Worm (Caenorhabditis elegans) whole organism, mixed stage, embryonic: ENCODE results near the gene F47G3.4.
A peak's percentile ranks its signal among the peaks of the same experiment; 100 is the strongest.

Source experiments
- M03D4.4 ChIP-seq: sonication (generic microtip); optimal IDR thresholded peaks from 2 replicates; lab custom pipeline; 2017; ENCODE audit warnings: mild to moderate bottlenecking, missing genetic modification characterization, missing compliant biosample characterization
- bed-3 ChIP-seq: fragments of 200-800 bp; sonication (Bioruptor generic); optimal IDR thresholded peaks from 3 replicates; lab custom pipeline; 2018; ENCODE audit warnings: mild to moderate bottlenecking, missing genetic modification characterization, moderate library complexity, missing compliant biosample characterization
- blmp-1 ChIP-seq: fragments of 150-350 bp; optimal IDR thresholded peaks from 2 replicates; lab custom pipeline; 2014; ENCODE audit warnings: missing biosample characterization, missing genetic modification characterization
- ceh-39 ChIP-seq: fragments of 150-350 bp; optimal IDR thresholded peaks from 2 replicates; lab custom pipeline; 2014; ENCODE audit warnings: missing biosample characterization, missing genetic modification characterization
- ceh-83 ChIP-seq: fragments of 200-800 bp; sonication (Bioruptor generic); optimal IDR thresholded peaks from 2 replicates; lab custom pipeline; 2018; ENCODE audit warnings: mild to moderate bottlenecking, missing genetic modification characterization, missing compliant biosample characterization
- ces-1 ChIP-seq: fragments of 150-350 bp; optimal IDR thresholded peaks from 2 replicates; lab custom pipeline; 2014; ENCODE audit warnings: missing biosample characterization, missing genetic modification reagents, missing genetic modification characterization
- cnd-1 ChIP-seq: fragments of 200-800 bp; sonication (Bioruptor generic); optimal IDR thresholded peaks from 2 replicates; lab custom pipeline; 2018; ENCODE audit warnings: mild to moderate bottlenecking, missing genetic modification characterization, missing compliant biosample characterization
- drap-1 ChIP-seq: fragments of 200-800 bp; sonication (Bioruptor generic); optimal IDR thresholded peaks from 3 replicates; lab custom pipeline; 2018; ENCODE audit warnings: mild to moderate bottlenecking, missing genetic modification characterization, missing compliant biosample characterization
- elt-1 ChIP-seq: sonication (generic microtip); optimal IDR thresholded peaks from 2 replicates; lab custom pipeline; 2017; ENCODE audit warnings: missing genetic modification characterization, mild to moderate bottlenecking, missing compliant biosample characterization, antibody characterized with exemption, moderate library complexity, borderline replicate concordance; ENCODE audit not compliant: insufficient read depth
- elt-3 ChIP-seq: fragments of 150-350 bp; optimal IDR thresholded peaks from 2 replicates; lab custom pipeline; 2014; ENCODE audit warnings: missing biosample characterization, missing genetic modification characterization
- flh-1 ChIP-seq: fragments of 200-800 bp; sonication (Bioruptor generic); optimal IDR thresholded peaks from 2 replicates; lab custom pipeline; 2018; ENCODE audit warnings: mild to moderate bottlenecking, missing genetic modification characterization, moderate library complexity, missing compliant biosample characterization
- ham-2 ChIP-seq: fragments of 200-800 bp; sonication (Bioruptor generic); optimal IDR thresholded peaks from 2 replicates; lab custom pipeline; 2018; ENCODE audit warnings: mild to moderate bottlenecking, missing genetic modification characterization, missing compliant biosample characterization
- hlh-1 ChIP-seq: fragments of 150-350 bp; optimal IDR thresholded peaks from 2 replicates; lab custom pipeline; 2014; ENCODE audit warnings: missing biosample characterization, missing genetic modification reagents, missing genetic modification characterization
- lin-13 ChIP-seq: fragments of 150-350 bp; optimal IDR thresholded peaks from 2 replicates; lab custom pipeline; 2014; ENCODE audit warnings: missing biosample characterization, missing genetic modification characterization
- lin-32 ChIP-seq: fragments of 200-800 bp; sonication (Bioruptor generic); optimal IDR thresholded peaks from 2 replicates; lab custom pipeline; 2018; ENCODE audit warnings: mild to moderate bottlenecking, missing genetic modification characterization, missing compliant biosample characterization
- mab-5 ChIP-seq: fragments of 150-350 bp; optimal IDR thresholded peaks from 2 replicates; lab custom pipeline; 2014; ENCODE audit warnings: missing biosample characterization, missing genetic modification characterization
- mep-1 ChIP-seq: fragments of 150-350 bp; optimal IDR thresholded peaks from 2 replicates; lab custom pipeline; 2017; ENCODE audit warnings: missing biosample characterization, missing genetic modification reagents, missing genetic modification characterization, inconsistent platforms
- nhr-2 ChIP-seq: fragments of 150-350 bp; optimal IDR thresholded peaks from 2 replicates; lab custom pipeline; 2014; ENCODE audit warnings: missing biosample characterization, missing genetic modification characterization
- nhr-28 ChIP-seq: fragments of 150-350 bp; optimal IDR thresholded peaks from 2 replicates; lab custom pipeline; 2014; ENCODE audit warnings: missing biosample characterization, missing genetic modification characterization
- nhr-76 ChIP-seq: sonication (generic microtip); optimal IDR thresholded peaks from 2 replicates; lab custom pipeline; 2017; ENCODE audit warnings: missing biosample characterization, missing genetic modification characterization
- sem-2 ChIP-seq: fragments of 200-800 bp; sonication (Bioruptor generic); optimal IDR thresholded peaks from 2 replicates; lab custom pipeline; 2018; ENCODE audit warnings: mild to moderate bottlenecking, missing genetic modification characterization, missing compliant biosample characterization
- snpc-4 ChIP-seq: fragments of 150-350 bp; optimal IDR thresholded peaks from 2 replicates; lab custom pipeline; 2014; ENCODE audit warnings: missing biosample characterization, missing genetic modification characterization
- sptf-1 ChIP-seq: sonication (generic microtip); optimal IDR thresholded peaks from 2 replicates; lab custom pipeline; 2017; ENCODE audit warnings: mild to moderate bottlenecking, missing genetic modification characterization, moderate library complexity, missing compliant biosample characterization
- tbx-8 ChIP-seq: fragments of 200-800 bp; sonication (Bioruptor generic); optimal IDR thresholded peaks from 2 replicates; lab custom pipeline; 2018; ENCODE audit warnings: mild to moderate bottlenecking, missing genetic modification characterization, moderate library complexity, missing compliant biosample characterization
- unc-120 ChIP-seq: sonication (generic microtip); optimal IDR thresholded peaks from 2 replicates; lab custom pipeline; 2017; ENCODE audit warnings: missing genetic modification characterization, missing compliant biosample characterization; ENCODE audit not compliant: poor library complexity, severe bottlenecking
- unc-39 ChIP-seq: fragments of 150-350 bp; optimal IDR thresholded peaks from 2 replicates; lab custom pipeline; 2014; ENCODE audit warnings: missing biosample characterization, missing genetic modification characterization
- unc-62 ChIP-seq: fragments of 150-350 bp; optimal IDR thresholded peaks from 2 replicates; lab custom pipeline; 2014; ENCODE audit warnings: missing biosample characterization, missing genetic modification reagents, missing genetic modification characterization
- zip-8 ChIP-seq: fragments of 150-350 bp; optimal IDR thresholded peaks from 2 replicates; lab custom pipeline; 2014; ENCODE audit warnings: missing biosample characterization, missing genetic modification characterization
- ztf-11 ChIP-seq: fragments of 150-350 bp; optimal IDR thresholded peaks from 2 replicates; lab custom pipeline; 2014; ENCODE audit warnings: missing biosample characterization, missing genetic modification characterization

Gene F47G3.4

ce11 chrX:2401883-2402282 lies 20.5 kb downstream of the F47G3.4 start, which contains the start of gene dhhc-9 (continued):
- peak; percentile 41 for TF ChIP-seq sptf-1
- peak; percentile 28 for TF ChIP-seq nhr-2 (tag; lab: Kevin White, UChicago)
- no peak for TF ChIP-seq snpc-4 (tag; lab: Kevin White, UChicago)
- TF ChIP-seq cnd-1 (tag; lab: Kevin White, UChicago), result peak; percentile 39
- no peak for TF ChIP-seq sem-2 (GFP tag; lab: Kevin White, UChicago)

- no peak for TF ChIP-seq unc-62 (GFP tag; lab: Kevin White, UChicago)
- no peak for TF ChIP-seq ceh-39 (tag; lab: Kevin White, UChicago)
- TF ChIP-seq elt-3 (tag; lab: Kevin White, UChicago), result no peak
- TF ChIP-seq drap-1 (GFP tag; lab: Kevin White, UChicago), result no peak
- no peak for TF ChIP-seq elt-1 (tag; lab: Kevin White, UChicago)
- TF ChIP-seq sem-2 (GFP tag; lab: Kevin White, UChicago), result no peak
- TF ChIP-seq nhr-28 (tag; lab: Kevin White, UChicago), result no peak
- no peak for TF ChIP-seq ztf-11 (tag; lab: Kevin White, UChicago)
- no peak for TF ChIP-seq ham-2 (GFP tag; lab: Kevin White, UChicago)
- no peak for TF ChIP-seq hlh-1 (tag; lab: Kevin White, UChicago)
- TF ChIP-seq unc-39 (tag; lab: Kevin White, UChicago), result no peak
- TF ChIP-seq mab-5, result no peak
- no peak for TF ChIP-seq blmp-1 (tag; lab: Kevin White, UChicago)
- TF ChIP-seq unc-120 (tag; lab: Kevin White, UChicago), result no peak
- no peak for TF ChIP-seq sptf-1
- TF ChIP-seq tbx-8 (GFP tag; lab: Kevin White, UChicago), result no peak
- no peak for TF ChIP-seq snpc-4 (tag; lab: Kevin White, UChicago)
Measured at ce11 chrX:2403724-2404123, 22.3 kb downstream of the F47G3.4 start, which contains the start of gene C43H6.4. Gene C43H6.4 (plus strand): TSS chrX:2404024.

- TF ChIP-seq ceh-83, result no peak
- no peak for TF ChIP-seq flh-1 (GFP tag; lab: Kevin White, UChicago)
- no peak for TF ChIP-seq blmp-1 (tag; lab: Kevin White, UChicago)
- no peak for TF ChIP-seq mep-1 (tag; lab: Kevin White, UChicago)
Measured at ce11 chrX:2407167-2407566, 25.8 kb downstream of the F47G3.4 start, which contains the start of gene mtpn-1. Gene mtpn-1 (plus strand): TSS chrX:2407467.

- no peak for TF ChIP-seq snpc-4 (tag; lab: Kevin White, UChicago)
- TF ChIP-seq ham-2 (GFP tag; lab: Kevin White, UChicago), result no peak
- no peak for TF ChIP-seq elt-1 (tag; lab: Kevin White, UChicago)
- TF ChIP-seq mep-1 (tag; lab: Kevin White, UChicago), result no peak
- TF ChIP-seq M03D4.4 (tag; lab: Kevin White, UChicago), result no peak
Measured at ce11 chrX:2409243-2409741, 27.9 kb downstream of the F47G3.4 start, which contains the start of the genes C43H6.12 and trpp-12. Gene C43H6.12 (plus strand): TSS chrX:2409607. Gene trpp-12 (plus strand): TSS chrX:2409691.

ce11 chrX:2410978-2411377 lies 29.6 kb downstream of the F47G3.4 start:
- TF ChIP-seq unc-39 (tag; lab: Kevin White, UChicago) (no peak), M03D4.4 (tag; lab: Kevin White, UChicago) (no peak), nhr-2 (tag; lab: Kevin White, UChicago) (no peak), nhr-28 (tag; lab: Kevin White, UChicago) (no peak), unc-62 (GFP tag; lab: Kevin White, UChicago) (no peak), cnd-1 (tag; lab: Kevin White, UChicago) (no peak), lin-32 (GFP tag; lab: Kevin White, UChicago) (no peak), nhr-76 (tag; lab: Kevin White, UChicago) (no peak), flh-1 (GFP tag; lab: Kevin White, UChicago) (no peak), zip-8 (tag; lab: Kevin White, UChicago) (no peak), mep-1 (tag; lab: Kevin White, UChicago) (no peak), bed-3 (GFP tag; lab: Kevin White, UChicago) (no peak), unc-120 (tag; lab: Kevin White, UChicago) (no peak), sptf-1 (no peak), ztf-11 (tag; lab: Kevin White, UChicago) (no peak), sem-2 (GFP tag; lab: Kevin White, UChicago) (no peak), lin-13 (tag; lab: Kevin White, UChicago) (no peak), ces-1 (GFP tag; lab: Kevin White, UChicago) (no peak), mab-5 (no peak)
- TF ChIP-seq, all 35 proteins: peak for 0
